Worm (Caenorhabditis elegans): ENCODE data around the gene nas-39.

Gene nas-39

DNA sequence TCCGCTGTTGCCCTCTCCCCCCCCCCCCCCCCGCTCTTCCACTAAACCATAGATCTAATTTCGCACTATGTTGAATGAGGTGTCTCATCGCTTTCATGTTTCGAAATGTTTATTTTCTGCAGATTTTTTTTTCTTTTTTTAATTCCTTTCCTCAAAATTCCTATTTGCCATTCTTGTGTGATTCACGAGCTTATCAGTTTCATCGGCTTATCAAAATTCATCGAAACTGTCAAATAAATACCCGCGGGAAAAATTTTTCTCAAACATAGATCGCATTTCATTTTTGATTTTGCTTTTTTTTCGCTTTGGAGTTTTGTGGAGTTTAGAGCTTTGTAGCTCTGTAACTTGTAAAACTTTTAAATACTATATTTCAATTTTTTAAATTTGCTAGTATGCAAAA is 27.3 kb downstream of the nas-39 start:
- TF ChIP-seq lin-13 (tag; optimal IDR thresholded peaks at IDR 0.05) = no peak
- no peak for TF ChIP-seq elt-1 (tag; optimal IDR thresholded peaks at IDR 0.05; ENCODE audit: borderline replicate concordance, insufficient read depth)
- TF ChIP-seq lin-32 (GFP tag; optimal IDR thresholded peaks at IDR 0.05) = no peak
- no peak for TF ChIP-seq mls-2 (tag; optimal IDR thresholded peaks at IDR 0.05)
- no peak for TF ChIP-seq lsy-2 (tag; optimal IDR thresholded peaks at IDR 0.05)
- TF ChIP-seq sem-2 (GFP tag; optimal IDR thresholded peaks at IDR 0.05) = no peak
- no peak for TF ChIP-seq tbx-8 (GFP tag; optimal IDR thresholded peaks at IDR 0.05)
- TF ChIP-seq hlh-1 (tag; optimal IDR thresholded peaks at IDR 0.05) = no peak
- TF ChIP-seq flh-1 (GFP tag; optimal IDR thresholded peaks at IDR 0.05) = no peak
- no peak for TF ChIP-seq zip-8 (tag; optimal IDR thresholded peaks at IDR 0.05)
- no peak for TF ChIP-seq elt-3 (tag; optimal IDR thresholded peaks at IDR 0.05)
- no peak for TF ChIP-seq ceh-83 (GFP tag; optimal IDR thresholded peaks at IDR 0.05)
- TF ChIP-seq M03D4.4 (tag; optimal IDR thresholded peaks at IDR 0.05) = no peak
- no peak for TF ChIP-seq mep-1 (tag; optimal IDR thresholded peaks at IDR 0.05)
- no peak for TF ChIP-seq drap-1 (GFP tag; optimal IDR thresholded peaks at IDR 0.05)
- TF ChIP-seq ces-1 (GFP tag; optimal IDR thresholded peaks at IDR 0.05) = no peak

- no peak for TF ChIP-seq unc-62 (GFP tag; optimal IDR thresholded peaks at IDR 0.05)
- peak; percentile 13 for TF ChIP-seq ces-1 (GFP tag; optimal IDR thresholded peaks at IDR 0.05)
These were observed 28.0 kb downstream of the nas-39 start for ce11 chrX:16484681-16485080.

- no peak for TF ChIP-seq ceh-83 (GFP tag; optimal IDR thresholded peaks at IDR 0.05)
- peak; percentile 68 for TF ChIP-seq ces-1 (GFP tag; optimal IDR thresholded peaks at IDR 0.05)
- TF ChIP-seq M03D4.4 (tag; optimal IDR thresholded peaks at IDR 0.05) = no peak
These were observed 28.6 kb downstream of the nas-39 start for ce11 chrX:16485322-16485721.

DNA sequence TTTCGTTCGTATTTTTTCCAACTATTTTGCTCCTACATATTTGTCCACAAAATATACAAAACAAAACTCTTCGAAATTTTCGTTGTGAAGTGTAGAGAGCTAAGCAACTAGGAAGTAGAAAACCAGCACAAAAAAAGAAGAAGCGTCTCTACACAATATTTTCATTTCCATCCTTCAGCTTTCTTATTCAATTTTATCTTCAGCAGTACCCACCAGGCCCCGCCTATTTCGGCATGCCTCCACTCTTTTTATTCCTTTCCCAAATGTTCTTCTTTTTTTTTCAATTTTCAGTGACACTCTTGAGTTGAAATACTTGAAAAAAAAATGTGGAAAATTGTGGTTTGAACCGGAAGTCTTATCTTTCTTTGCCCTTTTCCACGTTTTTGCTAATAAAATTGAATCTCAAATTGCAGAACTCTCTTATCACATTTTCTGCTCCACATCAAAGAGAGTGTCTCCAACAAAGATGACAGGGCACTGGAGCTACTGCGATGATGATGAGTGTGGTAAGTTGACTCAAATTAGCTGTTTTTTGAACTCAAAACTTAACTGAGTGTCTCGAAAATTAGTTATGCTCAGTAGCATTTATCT is 30.4 kb downstream of the nas-39 start, which contains the start of gene cah-3:
TSS of gene cah-3 (plus strand) at position 414 of the 591 bp plus-strand sequence.
- TF ChIP-seq drap-1 (GFP tag; optimal IDR thresholded peaks at IDR 0.05) = no peak
- TF ChIP-seq nhr-76 (tag; optimal IDR thresholded peaks at IDR 0.05) = no peak
- TF ChIP-seq mab-5 (tag; optimal IDR thresholded peaks at IDR 0.05) = no peak
- TF ChIP-seq nhr-12 (tag; optimal IDR thresholded peaks at IDR 0.05) = no peak
- TF ChIP-seq ces-1 (GFP tag; optimal IDR thresholded peaks at IDR 0.05) = peak; percentile 54
- no peak for TF ChIP-seq ceh-83 (GFP tag; optimal IDR thresholded peaks at IDR 0.05)

ce11 chrX:16490753-16491152 is 34.0 kb downstream of the nas-39 start:
- TF ChIP-seq mep-1 (tag; optimal IDR thresholded peaks at IDR 0.05) (no peak), M03D4.4 (tag; optimal IDR thresholded peaks at IDR 0.05) (no peak), nhr-2 (tag; optimal IDR thresholded peaks at IDR 0.05) (no peak), elt-1 (tag; optimal IDR thresholded peaks at IDR 0.05; ENCODE audit: borderline replicate concordance, insufficient read depth) (no peak), ceh-43 (GFP tag; optimal IDR thresholded peaks at IDR 0.05) (no peak)

- TF ChIP-seq zip-8 (tag; optimal IDR thresholded peaks at IDR 0.05) = no peak
- TF ChIP-seq mls-2 (tag; optimal IDR thresholded peaks at IDR 0.05) = no peak
- no peak for TF ChIP-seq nhr-2 (tag; optimal IDR thresholded peaks at IDR 0.05)
- no peak for TF ChIP-seq lin-32 (GFP tag; optimal IDR thresholded peaks at IDR 0.05)
- TF ChIP-seq unc-39 (tag; optimal IDR thresholded peaks at IDR 0.05) = no peak
- no peak for TF ChIP-seq nhr-28 (tag; optimal IDR thresholded peaks at IDR 0.05)
- no peak for TF ChIP-seq elt-3 (tag; optimal IDR thresholded peaks at IDR 0.05)
- TF ChIP-seq ham-2 (GFP tag; optimal IDR thresholded peaks at IDR 0.05) = no peak
- no peak for TF ChIP-seq lin-13 (tag; optimal IDR thresholded peaks at IDR 0.05)
- no peak for TF ChIP-seq tbx-8 (GFP tag; optimal IDR thresholded peaks at IDR 0.05)
- TF ChIP-seq sptf-1 (tag; optimal IDR thresholded peaks at IDR 0.05) = no peak
- no peak for TF ChIP-seq nhr-237 (tag; optimal IDR thresholded peaks at IDR 0.05)
- TF ChIP-seq blmp-1 (tag; optimal IDR thresholded peaks at IDR 0.05) = no peak
- TF ChIP-seq unc-120 (tag; optimal IDR thresholded peaks at IDR 0.05; ENCODE audit: poor library complexity, severe bottlenecking) = no peak
These were observed 37.9 kb downstream of the nas-39 start, which contains the start of gene K05G3.2 for ce11 chrX:16494630-16495029. K05G3.2 (plus strand) TSS chrX:16494930.

Data from whole organism, mixed stage, embryonic.